Fruit fly (Drosophila melanogaster): ENCODE results near the gene RunxA.

Gene RunxA

dm6 chrX:20658627-20659026 lies 35.1 kb upstream of the RunxA start (continued):
- no peak for TF ChIP-seq mld (GFP tag; IDR thresholded peaks at IDR 0.05; ENCODE audit: partially characterized antibody)
- no peak for TF ChIP-seq CG1529 (GFP tag; optimal IDR thresholded peaks at IDR 0.05)
- no peak for TF ChIP-seq CG2202 (tag; optimal IDR thresholded peaks at IDR 0.05)
- TF ChIP-seq Chrac-16 (GFP tag; optimal IDR thresholded peaks at IDR 0.05) = no peak
- no peak for TF ChIP-seq h (optimal IDR thresholded peaks at IDR 0.05)
- no peak for TF ChIP-seq Rx (GFP tag; IDR thresholded peaks at IDR 0.05)
- no peak for TF ChIP-seq ems (GFP tag; optimal IDR thresholded peaks at IDR 0.05)
- TF ChIP-seq Bgb (GFP tag; IDR thresholded peaks at IDR 0.05; ENCODE audit: partially characterized antibody) = peak; percentile 39; the same call in 1 of the 2 replicates
- no peak for TF ChIP-seq nerfin-2 (GFP tag; IDR thresholded peaks at IDR 0.05; ENCODE audit: partially characterized antibody)
- TF ChIP-seq gem (tag; optimal IDR thresholded peaks at IDR 0.05) = no peak
- TF ChIP-seq bsh (GFP tag; optimal IDR thresholded peaks at IDR 0.05) = no peak
- no peak for TF ChIP-seq CG7839 (tag; optimal IDR thresholded peaks at IDR 0.05)
- TF ChIP-seq nerfin-1 (tag; optimal IDR thresholded peaks at IDR 0.05) = no peak
- no peak for TF ChIP-seq crol (GFP tag; IDR thresholded peaks at IDR 0.05)

DNA sequence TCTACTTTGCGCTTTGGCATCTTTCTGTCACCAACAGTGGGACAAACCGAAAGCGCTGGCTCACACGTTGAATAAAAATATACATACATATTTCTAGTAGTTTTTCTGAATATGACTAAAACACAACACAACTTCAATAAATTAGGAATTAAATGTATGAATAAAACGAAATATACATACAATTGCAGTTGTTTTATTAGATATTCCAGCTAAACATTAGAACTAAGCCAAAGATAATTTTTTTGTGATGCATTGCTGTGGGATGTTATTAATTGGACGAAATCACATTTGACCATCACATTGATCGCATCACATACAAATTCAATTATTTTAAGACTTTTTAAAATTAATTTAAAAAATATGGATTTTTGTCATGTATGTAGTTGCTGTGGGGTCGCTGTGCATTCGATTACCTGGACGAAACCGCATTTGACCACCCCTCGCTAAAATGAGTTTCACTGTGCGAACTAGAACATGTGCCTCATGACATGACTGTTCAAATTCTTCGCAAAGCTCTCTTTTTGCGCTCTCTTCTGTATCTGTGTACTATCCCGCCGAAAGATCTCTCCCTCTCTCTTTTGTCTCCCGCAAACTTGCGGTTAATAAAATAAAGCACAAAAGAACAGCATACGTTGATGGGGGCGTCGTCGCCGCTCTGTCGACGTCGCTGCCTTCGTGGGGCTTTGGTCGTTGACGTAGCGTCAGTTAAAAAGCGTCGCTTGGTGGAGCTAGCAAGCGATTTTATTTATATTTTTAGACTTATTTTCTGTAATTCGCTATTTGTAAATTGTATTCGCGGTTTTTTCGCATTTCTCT lies 33.2 kb upstream of the RunxA start, which contains the start of gene Cyp6v1:
Gene Cyp6v1 (plus strand): TSS at position 588 of the 816 bp plus-strand sequence.
- peak; percentile 29; the same call in 1 of the 3 replicates for TF ChIP-seq dysf (GFP tag; IDR thresholded peaks at IDR 0.05)
- no peak for TF ChIP-seq crol (GFP tag; IDR thresholded peaks at IDR 0.05)
- TF ChIP-seq Dref (GFP tag; IDR thresholded peaks at IDR 0.05) = no peak
- TF ChIP-seq B-H1 (GFP tag; IDR thresholded peaks at IDR 0.05) = no peak
- TF ChIP-seq nerfin-2 (GFP tag; IDR thresholded peaks at IDR 0.05; ENCODE audit: partially characterized antibody) = no peak
- TF ChIP-seq Atf3 (GFP tag; optimal IDR thresholded peaks at IDR 0.05) = no peak
- no peak for TF ChIP-seq BEAF-32 (GFP tag; optimal IDR thresholded peaks at IDR 0.05)
- TF ChIP-seq ci (GFP tag; IDR thresholded peaks at IDR 0.05) = no peak
- peak; percentile 57 for TF ChIP-seq CG30403 (GFP tag; optimal IDR thresholded peaks at IDR 0.05)
- TF ChIP-seq lab (GFP tag; optimal IDR thresholded peaks at IDR 0.05) = peak; percentile 25
- TF ChIP-seq usp (GFP tag; optimal IDR thresholded peaks at IDR 0.05) = no peak
- no peak for TF ChIP-seq CG32767 (GFP tag; IDR thresholded peaks at IDR 0.05)
- TF ChIP-seq CTCF (GFP tag; optimal IDR thresholded peaks at IDR 0.05) = no peak
- peak; percentile 3 for TF ChIP-seq CG17829 (tag; optimal IDR thresholded peaks at IDR 0.05)
- TF ChIP-seq crc (GFP tag; optimal IDR thresholded peaks at IDR 0.05) = no peak
- TF ChIP-seq Side (GFP tag; optimal IDR thresholded peaks at IDR 0.05) = no peak
- 0 out of 4 replicates have a peak, but pooled peaks have one; percentile 52 for TF ChIP-seq chinmo (GFP tag; IDR thresholded peaks at IDR 0.05; ENCODE audit: partially characterized antibody)
- no peak for TF ChIP-seq h (optimal IDR thresholded peaks at IDR 0.05)
- TF ChIP-seq CG12104 (GFP tag; optimal IDR thresholded peaks at IDR 0.05) = no peak
- TF ChIP-seq crp (GFP tag; optimal IDR thresholded peaks at IDR 0.05) = no peak
- no peak for TF ChIP-seq grn (GFP tag; optimal IDR thresholded peaks at IDR 0.05)
- no peak for TF ChIP-seq CG12236 (GFP tag; optimal IDR thresholded peaks at IDR 0.05)
- TF ChIP-seq CG12219 (GFP tag; optimal IDR thresholded peaks at IDR 0.05) = no peak
- no peak for TF ChIP-seq CG7987 (GFP tag; optimal IDR thresholded peaks at IDR 0.05)
- TF ChIP-seq sob (GFP tag; IDR thresholded peaks at IDR 0.05) = no peak
- no peak for TF ChIP-seq TFAM (GFP tag; optimal IDR thresholded peaks at IDR 0.05)
- no peak for TF ChIP-seq MESR4 (GFP tag; optimal IDR thresholded peaks at IDR 0.05)
- TF ChIP-seq Sry-β (GFP tag; optimal IDR thresholded peaks at IDR 0.05) = no peak
- 0 out of 2 replicates have a peak, but pooled peaks have one; percentile 28 for TF ChIP-seq seq (GFP tag; IDR thresholded peaks at IDR 0.05)
- TF ChIP-seq CG16863 (GFP tag; optimal IDR thresholded peaks at IDR 0.05) = no peak
- TF ChIP-seq CG15601 (tag; optimal IDR thresholded peaks at IDR 0.05) = no peak
- TF ChIP-seq fd64A (GFP tag; optimal IDR thresholded peaks at IDR 0.05) = no peak
- TF ChIP-seq CG6854 (GFP tag; optimal IDR thresholded peaks at IDR 0.05) = no peak
- no peak for TF ChIP-seq CG2129 (GFP tag; IDR thresholded peaks at IDR 0.05; ENCODE audit: partially characterized antibody)
- peak; percentile 21 for TF ChIP-seq run (tag; optimal IDR thresholded peaks at IDR 0.05)
- TF ChIP-seq Meics (GFP tag; optimal IDR thresholded peaks at IDR 0.05) = peak; percentile 75
- no peak for TF ChIP-seq bigmax (GFP tag; optimal IDR thresholded peaks at IDR 0.05)
- no peak for TF ChIP-seq ro (GFP tag; IDR thresholded peaks at IDR 0.05)

Data from whole organism, embryonic.